Fruit fly (Drosophila melanogaster) whole organism, embryonic: ENCODE results near the gene CG7810.
A peak's percentile ranks its signal among the peaks of the same experiment; 100 is the strongest.

Experiments
- Antp ChIP-seq: fragments of 200-800 bp; sonication (Bioruptor generic); optimal IDR thresholded peaks from 3 replicates; lab custom pipeline; 2016; ENCODE audit warnings: missing biosample characterization, missing genetic modification characterization
- Atf6 ChIP-seq: fragments of 200-800 bp; sonication (Bioruptor generic); IDR thresholded peaks from 2 replicates; pipeline ENCODE4 v1.3.6; 2022; ENCODE audit warnings: missing biosample characterization, missing genetic modification characterization
- CG10147 ChIP-seq: fragments of 200-800 bp; sonication (Bioruptor generic); optimal IDR thresholded peaks from 2 replicates; lab custom pipeline; 2019; ENCODE audit warnings: missing biosample characterization, mild to moderate bottlenecking, missing genetic modification characterization, moderate library complexity
- CG10366 ChIP-seq: fragments of 200-800 bp; sonication (Bioruptor generic); IDR thresholded peaks from 2 replicates; pipeline ENCODE4 v1.3.6; 2022; ENCODE audit warnings: missing biosample characterization, missing genetic modification characterization
- CG12942 ChIP-seq: fragments of 200-800 bp; sonication (Bioruptor generic); optimal IDR thresholded peaks from 3 replicates; lab custom pipeline; 2016; ENCODE audit warnings: missing biosample characterization, missing genetic modification characterization
- CG15479 ChIP-seq: fragments of 200-800 bp; sonication (Bioruptor generic); optimal IDR thresholded peaks from 3 replicates; lab custom pipeline; 2019; ENCODE audit warnings: missing biosample characterization, mild to moderate bottlenecking, missing genetic modification characterization, moderate library complexity
- CG15696 ChIP-seq: fragments of 200-800 bp; sonication (Bioruptor generic); optimal IDR thresholded peaks from 2 replicates; lab custom pipeline; 2019; ENCODE audit warnings: missing biosample characterization, mild to moderate bottlenecking, missing genetic modification characterization, moderate library complexity
- CG2678 ChIP-seq: fragments of 200-800 bp; sonication (Bioruptor generic); optimal IDR thresholded peaks from 3 replicates; lab custom pipeline; 2019; ENCODE audit warnings: missing biosample characterization, mild to moderate bottlenecking, missing genetic modification characterization, moderate library complexity
- CG31441 ChIP-seq: fragments of 200-800 bp; sonication (Bioruptor generic); IDR thresholded peaks from 2 replicates; pipeline ENCODE4 v1.3.6; 2022; ENCODE audit warnings: missing biosample characterization, missing genetic modification characterization
- CG3407 ChIP-seq: fragments of 200-800 bp; sonication (Bioruptor generic); optimal IDR thresholded peaks from 2 replicates; lab custom pipeline; 2018; ENCODE audit warnings: missing biosample characterization, mild to moderate bottlenecking, missing genetic modification characterization
- CG3847 ChIP-seq: fragments of 200-800 bp; sonication (Bioruptor generic); IDR thresholded peaks from 2 replicates; pipeline ENCODE4 v1.3.6; 2022; ENCODE audit warnings: missing biosample characterization, missing genetic modification characterization
- CG4424 ChIP-seq: fragments of 200-800 bp; sonication (Bioruptor generic); optimal IDR thresholded peaks from 3 replicates; lab custom pipeline; 2016; ENCODE audit warnings: missing biosample characterization, missing genetic modification characterization
- CG6765 ChIP-seq: fragments of 200-800 bp; sonication (Bioruptor generic); optimal IDR thresholded peaks from 3 replicates; lab custom pipeline; 2017; ENCODE audit warnings: missing biosample characterization, mild to moderate bottlenecking, missing genetic modification characterization
- Dbx ChIP-seq: fragments of 200-800 bp; sonication (Bioruptor generic); IDR thresholded peaks from 3 replicates; pipeline ENCODE4 v1.3.6; 2022; ENCODE audit warnings: missing biosample characterization, missing genetic modification characterization
- Dp ChIP-seq: fragments of 200-800 bp; sonication (Bioruptor generic); optimal IDR thresholded peaks from 2 replicates; lab custom pipeline; 2018; ENCODE audit warnings: missing biosample characterization, mild to moderate bottlenecking, missing genetic modification characterization, moderate library complexity
- HLHmδ ChIP-seq: fragments of 200-800 bp; sonication (Bioruptor generic); optimal IDR thresholded peaks from 2 replicates; lab custom pipeline; 2018; ENCODE audit warnings: missing biosample characterization, mild to moderate bottlenecking, missing genetic modification characterization, moderate library complexity
- Hr78 ChIP-seq, 2 experiments: fragments of 200-800 bp in 1 of 2; fragments of >200 bp in 1 of 2; sonication (Bioruptor generic) in 1 of 2; optimal IDR thresholded peaks; 2 replicates each; lab custom pipeline; 2017 to 2019; ENCODE audit warnings: missing biosample characterization in 2 of 2, missing genetic modification characterization in 2 of 2, mild to moderate bottlenecking in 1 of 2, moderate library complexity in 1 of 2
- Hsf ChIP-seq: fragments of 200-800 bp; sonication (Bioruptor generic); optimal IDR thresholded peaks from 3 replicates; lab custom pipeline; 2016; ENCODE audit warnings: missing biosample characterization, missing genetic modification characterization
- Sox100B ChIP-seq: fragments of 200-800 bp; sonication (Bioruptor generic); optimal IDR thresholded peaks from 3 replicates; lab custom pipeline; 2018; ENCODE audit warnings: missing biosample characterization, mild to moderate bottlenecking, missing genetic modification characterization
- Tbp ChIP-seq: fragments of >200 bp; optimal IDR thresholded peaks from 2 replicates; lab custom pipeline; 2018; ENCODE audit warnings: missing biosample characterization, missing genetic modification characterization
- Xbp1 ChIP-seq: fragments of 200-800 bp; sonication (Bioruptor generic); optimal IDR thresholded peaks from 3 replicates; lab custom pipeline; 2016; ENCODE audit warnings: missing biosample characterization, mild to moderate bottlenecking, missing genetic modification characterization
- YL-1 ChIP-seq: fragments of 200-800 bp; sonication (Bioruptor generic); optimal IDR thresholded peaks from 3 replicates; lab custom pipeline; 2017; ENCODE audit warnings: missing biosample characterization, mild to moderate bottlenecking, missing genetic modification characterization
- abd-A ChIP-seq: fragments of 200-800 bp; sonication (Bioruptor generic); optimal IDR thresholded peaks from 3 replicates; lab custom pipeline; 2019; ENCODE audit warnings: missing biosample characterization, mild to moderate bottlenecking, missing genetic modification characterization, moderate library complexity
- ac ChIP-seq: fragments of 200-800 bp; sonication (Bioruptor generic); optimal IDR thresholded peaks from 3 replicates; lab custom pipeline; 2017; ENCODE audit warnings: missing biosample characterization, mild to moderate bottlenecking, missing genetic modification characterization
- bab2 ChIP-seq: fragments of 200-800 bp; sonication (Bioruptor generic); optimal IDR thresholded peaks from 2 replicates; lab custom pipeline; 2016; ENCODE audit warnings: missing biosample characterization, missing genetic modification characterization
- ci ChIP-seq: fragments of 200-800 bp; sonication (Bioruptor generic); IDR thresholded peaks from 3 replicates; pipeline ENCODE4 v1.3.6; 2022; ENCODE audit warnings: missing biosample characterization, missing genetic modification characterization
- cwo ChIP-seq: fragments of 200-800 bp; sonication (Bioruptor generic); optimal IDR thresholded peaks from 3 replicates; lab custom pipeline; 2017; ENCODE audit warnings: missing biosample characterization, missing genetic modification characterization, mild to moderate bottlenecking, moderate library complexity, missing genetic modification reagents
- eve ChIP-seq, 2 experiments: fragments of >200 bp; optimal IDR thresholded peaks; 2 replicates each; lab custom pipeline; 2017; ENCODE audit warnings: missing biosample characterization in 2 of 2, missing genetic modification characterization in 2 of 2
- fd3F ChIP-seq: fragments of 200-800 bp; sonication (Bioruptor generic); optimal IDR thresholded peaks from 2 replicates; lab custom pipeline; 2018; ENCODE audit warnings: missing biosample characterization, mild to moderate bottlenecking, missing genetic modification characterization, moderate library complexity
- gcm ChIP-seq: fragments of 200-800 bp; sonication (Bioruptor generic); optimal IDR thresholded peaks from 2 replicates; lab custom pipeline; 2019; ENCODE audit warnings: missing biosample characterization, mild to moderate bottlenecking, missing genetic modification characterization, moderate library complexity
- grn ChIP-seq: fragments of 200-800 bp; sonication (Bioruptor generic); optimal IDR thresholded peaks from 3 replicates; lab custom pipeline; 2017; ENCODE audit warnings: missing biosample characterization, missing genetic modification characterization
- insv ChIP-seq, 2 experiments: fragments of 200-800 bp; sonication (Bioruptor generic); optimal IDR thresholded peaks; 3 replicates each; lab custom pipeline; 2016 to 2018; ENCODE audit warnings: missing biosample characterization in 2 of 2, missing genetic modification characterization in 2 of 2
- kni ChIP-seq: fragments of 200-800 bp; sonication (Bioruptor generic); optimal IDR thresholded peaks from 3 replicates; lab custom pipeline; 2017; ENCODE audit warnings: mild to moderate bottlenecking, missing biosample characterization, missing genetic modification reagents, missing genetic modification characterization
- maf-S ChIP-seq: fragments of 200-800 bp; sonication (Bioruptor generic); optimal IDR thresholded peaks from 2 replicates; lab custom pipeline; 2016; ENCODE audit warnings: missing biosample characterization, missing genetic modification characterization
- otp ChIP-seq: fragments of 200-800 bp; sonication (Bioruptor generic); IDR thresholded peaks from 3 replicates; pipeline ENCODE4, ENCODE4 v1.3.6; 2022; ENCODE audit warnings: missing biosample characterization, missing genetic modification characterization
- pros ChIP-seq: fragments of 200-800 bp; sonication (Bioruptor generic); optimal IDR thresholded peaks from 3 replicates; lab custom pipeline; 2019; ENCODE audit warnings: missing biosample characterization, mild to moderate bottlenecking, missing genetic modification characterization, moderate library complexity
- row ChIP-seq: fragments of 200-800 bp; sonication (Bioruptor generic); IDR thresholded peaks from 3 replicates; pipeline ENCODE4 v1.3.6; 2022; ENCODE audit warnings: missing biosample characterization, missing genetic modification characterization
- sens-2 ChIP-seq: fragments of 200-800 bp; sonication (Bioruptor generic); IDR thresholded peaks from 2 replicates; pipeline ENCODE4 v1.3.6; 2022; ENCODE audit warnings: missing biosample characterization, missing genetic modification characterization
- sima ChIP-seq: fragments of 200-800 bp; sonication (Bioruptor generic); optimal IDR thresholded peaks from 2 replicates; lab custom pipeline; 2016; ENCODE audit warnings: missing biosample characterization, missing genetic modification characterization
- twi ChIP-seq: fragments of 200-800 bp; optimal IDR thresholded peaks from 2 replicates; lab custom pipeline; 2019; ENCODE audit warnings: missing biosample characterization, mild to moderate bottlenecking, missing genetic modification characterization, moderate library complexity

Gene CG7810

DNA sequence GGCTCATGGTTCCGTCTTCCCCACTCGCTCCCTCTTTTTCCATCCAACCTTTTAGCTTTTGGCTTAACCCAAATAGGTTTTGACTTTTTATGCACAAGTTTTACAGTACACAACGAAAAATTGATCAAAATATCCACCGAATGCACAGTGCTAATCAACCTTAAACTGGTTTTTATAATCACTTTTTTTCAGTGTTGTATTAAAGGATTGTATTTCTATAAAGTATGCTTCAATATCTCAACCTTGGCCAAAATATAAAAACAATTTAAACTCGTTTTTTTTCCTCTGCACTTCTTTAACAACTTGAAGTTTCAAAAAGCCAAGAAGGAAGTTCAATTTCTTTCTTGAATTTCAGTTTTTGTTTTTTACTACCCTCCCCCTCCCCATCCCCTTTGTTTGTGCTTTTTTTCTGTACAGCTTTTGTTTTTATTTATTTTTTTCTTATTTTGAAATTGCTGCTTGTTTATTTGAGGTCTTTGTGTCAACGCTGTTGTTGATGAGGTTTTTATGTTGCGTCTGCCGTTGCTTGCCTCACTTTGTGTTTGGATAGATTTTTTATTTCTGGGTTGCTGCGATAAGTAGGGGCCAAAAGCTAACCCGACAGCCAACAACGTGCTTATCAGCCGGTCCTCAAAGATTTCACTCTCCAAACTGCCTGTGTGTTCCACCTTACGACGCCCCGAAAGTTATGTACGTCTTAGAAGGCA, 25.9 kb downstream of the CG7810 start (continued):
- peak; percentile 19 for TF ChIP-seq CG2678 (tag; lab: Kevin White, UChicago)
- TF ChIP-seq eve (GFP tag; optimal IDR thresholded peaks at IDR 0.05; lab: Kevin White, UChicago) = peak in 1 of 2 experiments; percentile 80
- peak; percentile 21 for TF ChIP-seq CG4424 (GFP tag; lab: Kevin White, UChicago)
- TF ChIP-seq CG31441 (GFP tag; lab: Robert Waterston, UW) = peak; percentile 49
- no peak for TF ChIP-seq CG6765
- no peak for TF ChIP-seq bab2 (GFP tag; lab: Kevin White, UChicago)
- TF ChIP-seq sima (GFP tag; lab: Kevin White, UChicago) = no peak
- TF ChIP-seq CG12942 (GFP tag; lab: Kevin White, UChicago) = no peak
- TF ChIP-seq YL-1 (GFP tag; lab: Kevin White, UChicago) = no peak
- TF ChIP-seq Dp = no peak
- no peak for TF ChIP-seq Antp (GFP tag; lab: Kevin White, UChicago)
- TF ChIP-seq CG3847 (GFP tag; lab: Robert Waterston, UW) = no peak
- TF ChIP-seq maf-S (GFP tag; lab: Kevin White, UChicago) = no peak
- no peak; the same call in 2 of the 3 replicates for TF ChIP-seq ci (GFP tag; lab: Robert Waterston, UW)
- no peak for TF ChIP-seq Sox100B (GFP tag; lab: Kevin White, UChicago)
- TF ChIP-seq fd3F (GFP tag; lab: Kevin White, UChicago) = no peak
- no peak for TF ChIP-seq cwo (GFP tag; lab: Kevin White, UChicago)
- no peak for TF ChIP-seq Atf6 (GFP tag; lab: Robert Waterston, UW)
- no peak for TF ChIP-seq Dbx (GFP tag; lab: Robert Waterston, UW)
- TF ChIP-seq otp (GFP tag; lab: Robert Waterston, UW) = no peak
- peak; percentile 35 for TF ChIP-seq Xbp1 (GFP tag; lab: Kevin White, UChicago)
- TF ChIP-seq CG15696 (tag; lab: Kevin White, UChicago) = no peak
- no peak for TF ChIP-seq CG10366 (GFP tag; lab: Robert Waterston, UW)
- peak; percentile 17 for TF ChIP-seq CG3407 (GFP tag; lab: Kevin White, UChicago)
- TF ChIP-seq Tbp = no peak

DNA sequence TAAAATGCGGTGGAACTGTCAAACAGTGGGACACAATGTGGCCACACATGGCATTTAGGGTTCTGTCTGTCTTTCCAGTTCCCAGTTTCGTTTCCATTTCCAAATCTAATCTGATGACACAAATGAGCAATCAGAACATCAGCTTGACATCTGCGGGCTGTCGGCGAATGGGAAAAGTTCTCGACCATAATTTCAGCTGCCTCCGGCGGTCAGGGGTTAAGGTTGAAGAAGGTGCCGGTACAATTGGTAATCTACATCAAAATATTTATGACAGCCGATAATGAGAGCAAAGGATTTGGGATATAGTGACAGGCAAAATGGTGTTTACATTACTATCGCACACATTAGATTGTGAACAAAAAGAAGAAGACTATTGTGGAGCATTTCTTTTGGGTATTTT, 29.1 kb downstream of the CG7810 start:
- TF ChIP-seq abd-A (peak; percentile 8), grn (GFP tag; lab: Kevin White, UChicago) (peak; percentile 89), sens-2 (GFP tag; lab: Robert Waterston, UW) (0 out of 2 replicates have a peak, but pooled peaks have one; percentile 25), Hr78 (GFP tag; optimal IDR thresholded peaks at IDR 0.05; lab: Kevin White, UChicago) (peak in 1 of 2 experiments; percentile 84), CG15479 (peak; percentile 74), ac (GFP tag; lab: Kevin White, UChicago) (peak; percentile 67), gcm (GFP tag; lab: Kevin White, UChicago) (peak; percentile 69), insv (GFP tag; optimal IDR thresholded peaks at IDR 0.05; lab: Kevin White, UChicago) (peak in 1 of 2 experiments; percentile 50), pros (peak; percentile 71), kni (GFP tag; lab: Kevin White, UChicago) (peak; percentile 11), CG10147 (GFP tag; lab: Kevin White, UChicago) (no peak), HLHmδ (GFP tag; lab: Kevin White, UChicago) (no peak), Hsf (GFP tag; lab: Kevin White, UChicago) (no peak), row (GFP tag; lab: Robert Waterston, UW) (no peak), twi (tag; lab: Kevin White, UChicago) (peak; percentile 85)
